In genomic region chr3L:819297-819886, dm6 we compare ENCODE assay signal across 1 fruit fly cellular context.
TF ChIP-seq lines count a peak whose summit lies in the region.

No protein-coding gene starts in this region.

TF ChIP-seq in whole organism, embryonic, 481 proteins besides CTCF, POLR2A, EP300 and RAD21 (continued from another document and continues in another):
- peak; percentile 63 for TF ChIP-seq CG10267 (tag; optimal IDR thresholded peaks at IDR 0.05; lab: Kevin White, UChicago)
- no peak for TF ChIP-seq CG16813 (GFP tag; IDR thresholded peaks at IDR 0.05; lab: Robert Waterston, UW; ENCODE audit: partially characterized antibody)
- peak; percentile 35; the same call in 1 of the 2 replicates for TF ChIP-seq crol (GFP tag; IDR thresholded peaks at IDR 0.05; lab: Robert Waterston, UW)
- TF ChIP-seq ham (GFP tag; IDR thresholded peaks at IDR 0.05; lab: Robert Waterston, UW) = peak; percentile 77
- TF ChIP-seq insv (GFP tag; optimal IDR thresholded peaks at IDR 0.05; lab: Kevin White, UChicago) = peak in 1 of 2 experiments; percentile 22
- TF ChIP-seq CG30431 (GFP tag; optimal IDR thresholded peaks at IDR 0.05; lab: Kevin White, UChicago) = peak; percentile 76
- no peak for TF ChIP-seq zf30C (GFP tag; optimal IDR thresholded peaks at IDR 0.05; lab: Kevin White, UChicago)
- TF ChIP-seq HLH54F (GFP tag; optimal IDR thresholded peaks at IDR 0.05; lab: Kevin White, UChicago) = peak; percentile 87
- peak; percentile 95 for TF ChIP-seq dysf (GFP tag; IDR thresholded peaks at IDR 0.05; lab: Robert Waterston, UW)
- peak; percentile 79 for TF ChIP-seq CG1233 (GFP tag; optimal IDR thresholded peaks at IDR 0.05; lab: Kevin White, UChicago)
- TF ChIP-seq CG6654 (GFP tag; optimal IDR thresholded peaks at IDR 0.05; lab: Kevin White, UChicago) = peak; percentile 48
- peak; percentile 81 for TF ChIP-seq jigr1 (GFP tag; IDR thresholded peaks at IDR 0.05; lab: Robert Waterston, UW)
- peak; percentile 71 for TF ChIP-seq CG3407 (GFP tag; optimal IDR thresholded peaks at IDR 0.05; lab: Kevin White, UChicago)
- TF ChIP-seq aop (GFP tag; IDR thresholded peaks at IDR 0.05; lab: Robert Waterston, UW) = peak; percentile 90
- TF ChIP-seq gsb (GFP tag; IDR thresholded peaks at IDR 0.05; lab: Robert Waterston, UW) = peak; percentile 89
- TF ChIP-seq Dad (GFP tag; optimal IDR thresholded peaks at IDR 0.05; lab: Kevin White, UChicago) = peak; percentile 84
- TF ChIP-seq Fer3 (tag; optimal IDR thresholded peaks at IDR 0.05; lab: Kevin White, UChicago) = peak; percentile 85
- TF ChIP-seq stc (GFP tag; IDR thresholded peaks at IDR 0.05; lab: Robert Waterston, UW) = peak; percentile 94
- TF ChIP-seq maf-S (GFP tag; optimal IDR thresholded peaks at IDR 0.05; lab: Kevin White, UChicago) = peak; percentile 83
- no peak for TF ChIP-seq ac (GFP tag; optimal IDR thresholded peaks at IDR 0.05; lab: Kevin White, UChicago)
- TF ChIP-seq CG15514 (GFP tag; optimal IDR thresholded peaks at IDR 0.05; lab: Kevin White, UChicago) = peak; percentile 67
- TF ChIP-seq Sox100B (GFP tag; optimal IDR thresholded peaks at IDR 0.05; lab: Kevin White, UChicago) = peak; percentile 75
- peak; percentile 72 for TF ChIP-seq odd (GFP tag; optimal IDR thresholded peaks at IDR 0.05; lab: Kevin White, UChicago)
- TF ChIP-seq CG6689 (GFP tag; IDR thresholded peaks at IDR 0.05; lab: Robert Waterston, UW) = peak; percentile 90
- TF ChIP-seq lab (GFP tag; optimal IDR thresholded peaks at IDR 0.05; lab: Kevin White, UChicago) = peak; percentile 94
- peak; percentile 84 for TF ChIP-seq CG9609 (GFP tag; optimal IDR thresholded peaks at IDR 0.05; lab: Kevin White, UChicago)
- peak; percentile 69; the same call in 2 of the 3 replicates for TF ChIP-seq z (GFP tag; IDR thresholded peaks at IDR 0.05; lab: Robert Waterston, UW)
- TF ChIP-seq run (tag; optimal IDR thresholded peaks at IDR 0.05; lab: Kevin White, UChicago) = peak; percentile 69
- peak; percentile 75 for TF ChIP-seq tio (GFP tag; optimal IDR thresholded peaks at IDR 0.05; lab: Kevin White, UChicago)
- no peak for TF ChIP-seq Lpt (GFP tag; optimal IDR thresholded peaks at IDR 0.05; lab: Kevin White, UChicago)
- TF ChIP-seq CG7372 (GFP tag; IDR thresholded peaks at IDR 0.05; lab: Robert Waterston, UW) = peak; percentile 92
- peak; percentile 79 for TF ChIP-seq CG18262 (tag; optimal IDR thresholded peaks at IDR 0.05; lab: Kevin White, UChicago)
- peak; percentile 90 for TF ChIP-seq CG2678 (tag; optimal IDR thresholded peaks at IDR 0.05; lab: Kevin White, UChicago)
- peak; percentile 90 for TF ChIP-seq her (GFP tag; optimal IDR thresholded peaks at IDR 0.05; lab: Kevin White, UChicago)
- peak; percentile 79 for TF ChIP-seq CG10209 (GFP tag; optimal IDR thresholded peaks at IDR 0.05; lab: Kevin White, UChicago)
- TF ChIP-seq Mad (GFP tag; optimal IDR thresholded peaks at IDR 0.05; lab: Kevin White, UChicago) = peak; percentile 76
- peak; percentile 69 for TF ChIP-seq da (GFP tag; optimal IDR thresholded peaks at IDR 0.05; lab: Kevin White, UChicago)
- TF ChIP-seq CG31388 (GFP tag; optimal IDR thresholded peaks at IDR 0.05; lab: Kevin White, UChicago) = peak; percentile 47
- peak in 1 of 2 experiments; percentile 90 for TF ChIP-seq bsh (GFP tag; optimal IDR thresholded peaks at IDR 0.05; lab: Kevin White, UChicago)
- TF ChIP-seq gem (tag; optimal IDR thresholded peaks at IDR 0.05; lab: Kevin White, UChicago) = peak; percentile 88
- TF ChIP-seq CG5953 (GFP tag; IDR thresholded peaks at IDR 0.05; lab: Robert Waterston, UW) = peak; percentile 95
- TF ChIP-seq CG5245 (GFP tag; optimal IDR thresholded peaks at IDR 0.05; lab: Kevin White, UChicago) = peak; percentile 88
- no peak for TF ChIP-seq Stat92E (GFP tag; optimal IDR thresholded peaks at IDR 0.05; lab: Kevin White, UChicago)
- TF ChIP-seq Optix (GFP tag; IDR thresholded peaks at IDR 0.05; lab: Robert Waterston, UW) = peak; percentile 96
- peak; percentile 61 for TF ChIP-seq CG16815 (GFP tag; optimal IDR thresholded peaks at IDR 0.05; lab: Kevin White, UChicago)
- TF ChIP-seq CG10431 (GFP tag; optimal IDR thresholded peaks at IDR 0.05; lab: Kevin White, UChicago) = peak; percentile 16
- TF ChIP-seq Atf-2 (GFP tag; optimal IDR thresholded peaks at IDR 0.05; lab: Kevin White, UChicago) = peak; percentile 85
- peak; percentile 41 for TF ChIP-seq CG8290 (GFP tag; optimal IDR thresholded peaks at IDR 0.05; lab: Kevin White, UChicago)
- peak in 1 of 2 experiments; percentile 97 for TF ChIP-seq CG8290 (tag; optimal IDR thresholded peaks at IDR 0.05; lab: Kevin White, UChicago)
- TF ChIP-seq gro (GFP tag; optimal IDR thresholded peaks at IDR 0.05; lab: Kevin White, UChicago) = peak; percentile 93
- TF ChIP-seq en (GFP tag; optimal IDR thresholded peaks at IDR 0.05; lab: Kevin White, UChicago) = peak; percentile 85
- TF ChIP-seq Tbp (GFP tag; optimal IDR thresholded peaks at IDR 0.05; lab: Kevin White, UChicago) = no peak
- peak; percentile 57 for TF ChIP-seq CG17802 (tag; optimal IDR thresholded peaks at IDR 0.05; lab: Kevin White, UChicago)
- TF ChIP-seq CG10274 (GFP tag; optimal IDR thresholded peaks at IDR 0.05; lab: Kevin White, UChicago) = peak; percentile 68
- TF ChIP-seq CG7556 (GFP tag; optimal IDR thresholded peaks at IDR 0.05; lab: Kevin White, UChicago) = peak; percentile 76
- peak; percentile 81 for TF ChIP-seq Dip3 (GFP tag; optimal IDR thresholded peaks at IDR 0.05; lab: Kevin White, UChicago)
- peak; percentile 66 for TF ChIP-seq CG3163 (GFP tag; optimal IDR thresholded peaks at IDR 0.05; lab: Kevin White, UChicago)
- TF ChIP-seq Med (GFP tag; lab: Kevin White, UChicago) = peak; percentile 99
- TF ChIP-seq cwo (GFP tag; optimal IDR thresholded peaks at IDR 0.05; lab: Kevin White, UChicago) = peak; percentile 84
- peak; percentile 86 for TF ChIP-seq NfI (GFP tag; optimal IDR thresholded peaks at IDR 0.05; lab: Kevin White, UChicago)
- peak; percentile 86 for TF ChIP-seq bab2 (GFP tag; optimal IDR thresholded peaks at IDR 0.05; lab: Kevin White, UChicago)
- TF ChIP-seq schlank (tag; optimal IDR thresholded peaks at IDR 0.05; lab: Kevin White, UChicago) = peak; percentile 73
- TF ChIP-seq onecut (GFP tag; IDR thresholded peaks at IDR 0.05; lab: Robert Waterston, UW) = peak; percentile 87
- TF ChIP-seq sqz (GFP tag; optimal IDR thresholded peaks at IDR 0.05; lab: Kevin White, UChicago) = peak; percentile 98
- peak; percentile 81 for TF ChIP-seq pho (GFP tag; optimal IDR thresholded peaks at IDR 0.05; lab: Kevin White, UChicago)
- no peak; the same call in 1 of the 2 replicates for TF ChIP-seq CG13287 (GFP tag; IDR thresholded peaks at IDR 0.05; lab: Robert Waterston, UW; ENCODE audit: partially characterized antibody)
- peak; percentile 79 for TF ChIP-seq CG1529 (GFP tag; optimal IDR thresholded peaks at IDR 0.05; lab: Kevin White, UChicago)
- TF ChIP-seq CG4730 (GFP tag; IDR thresholded peaks at IDR 0.05; lab: Robert Waterston, UW) = peak; percentile 91
- TF ChIP-seq CG10147 (GFP tag; optimal IDR thresholded peaks at IDR 0.05; lab: Kevin White, UChicago) = peak; percentile 69
- peak; percentile 88 for TF ChIP-seq CG11695 (GFP tag; IDR thresholded peaks at IDR 0.05; lab: Robert Waterston, UW)
- peak; percentile 93 for TF ChIP-seq NFAT (GFP tag; IDR thresholded peaks at IDR 0.05; lab: Robert Waterston, UW)
- no peak for TF ChIP-seq YL-1 (GFP tag; optimal IDR thresholded peaks at IDR 0.05; lab: Kevin White, UChicago)
- TF ChIP-seq CG15696 (tag; optimal IDR thresholded peaks at IDR 0.05; lab: Kevin White, UChicago) = peak; percentile 27
- TF ChIP-seq CG12659 (GFP tag; optimal IDR thresholded peaks at IDR 0.05; lab: Kevin White, UChicago) = peak; percentile 84
- peak; percentile 54 for TF ChIP-seq Ets97D (GFP tag; optimal IDR thresholded peaks at IDR 0.05; lab: Kevin White, UChicago)
- TF ChIP-seq CG1024 (GFP tag; IDR thresholded peaks at IDR 0.05; lab: Robert Waterston, UW) = peak; percentile 87
- TF ChIP-seq nerfin-1 (tag; optimal IDR thresholded peaks at IDR 0.05; lab: Kevin White, UChicago) = peak; percentile 71
- TF ChIP-seq D19A (tag; optimal IDR thresholded peaks at IDR 0.05; lab: Kevin White, UChicago) = peak; percentile 74
- peak; percentile 89 for TF ChIP-seq bowl (GFP tag; IDR thresholded peaks at IDR 0.05; lab: Robert Waterston, UW)
- peak; percentile 80 for TF ChIP-seq Mes4 (GFP tag; optimal IDR thresholded peaks at IDR 0.05; lab: Kevin White, UChicago)
- peak; percentile 82 for TF ChIP-seq dati (GFP tag; IDR thresholded peaks at IDR 0.05; lab: Robert Waterston, UW)
- peak; percentile 70 for TF ChIP-seq sug (tag; optimal IDR thresholded peaks at IDR 0.05; lab: Kevin White, UChicago)
- peak; percentile 52 for TF ChIP-seq Nf-YC (tag; optimal IDR thresholded peaks at IDR 0.05; lab: Kevin White, UChicago)
- TF ChIP-seq CG17328 (GFP tag; IDR thresholded peaks at IDR 0.05; lab: Robert Waterston, UW) = peak; percentile 97
- no peak for TF ChIP-seq nerfin-2 (GFP tag; IDR thresholded peaks at IDR 0.05; lab: Robert Waterston, UW; ENCODE audit: partially characterized antibody)
- peak; percentile 79 for TF ChIP-seq Doc2 (GFP tag; IDR thresholded peaks at IDR 0.05; lab: Robert Waterston, UW)
- TF ChIP-seq CG4404 (GFP tag; IDR thresholded peaks at IDR 0.05; lab: Robert Waterston, UW) = peak; percentile 66
- peak; percentile 80 for TF ChIP-seq CG9215 (GFP tag; IDR thresholded peaks at IDR 0.05; lab: Robert Waterston, UW)
- peak; percentile 81 for TF ChIP-seq CG2712 (tag; optimal IDR thresholded peaks at IDR 0.05; lab: Kevin White, UChicago)
- no peak for TF ChIP-seq cg (GFP tag; optimal IDR thresholded peaks at IDR 0.05; lab: Kevin White, UChicago)
- TF ChIP-seq gcm (GFP tag; optimal IDR thresholded peaks at IDR 0.05; lab: Kevin White, UChicago) = peak; percentile 68
- peak; percentile 71 for TF ChIP-seq ro (GFP tag; IDR thresholded peaks at IDR 0.05; lab: Robert Waterston, UW)
- TF ChIP-seq gce (GFP tag; IDR thresholded peaks at IDR 0.05; lab: Robert Waterston, UW) = peak; percentile 95
- peak; percentile 74 for TF ChIP-seq CG6765 (GFP tag; optimal IDR thresholded peaks at IDR 0.05; lab: Kevin White, UChicago)
- TF ChIP-seq CG11247 (GFP tag; IDR thresholded peaks at IDR 0.05; lab: Robert Waterston, UW) = peak; percentile 91
- peak; percentile 79 for TF ChIP-seq CG7357 (GFP tag; IDR thresholded peaks at IDR 0.05; lab: Robert Waterston, UW)
- TF ChIP-seq CG12071 (GFP tag; optimal IDR thresholded peaks at IDR 0.05; lab: Kevin White, UChicago) = peak; percentile 92
- TF ChIP-seq CG1603 (tag; optimal IDR thresholded peaks at IDR 0.05; lab: Kevin White, UChicago) = peak; percentile 93
- TF ChIP-seq fu2 (GFP tag; optimal IDR thresholded peaks at IDR 0.05; lab: Kevin White, UChicago) = peak; percentile 65
- peak; percentile 77 for TF ChIP-seq HmgZ (tag; optimal IDR thresholded peaks at IDR 0.05; lab: Kevin White, UChicago)
- no peak for TF ChIP-seq Hr39 (optimal IDR thresholded peaks at IDR 0.05; lab: Kevin White, UChicago)
- peak; percentile 88 for TF ChIP-seq CG2889 (GFP tag; IDR thresholded peaks at IDR 0.05; lab: Robert Waterston, UW)
- TF ChIP-seq usp (GFP tag; optimal IDR thresholded peaks at IDR 0.05; lab: Kevin White, UChicago) = no peak
- TF ChIP-seq CG18476 (GFP tag; optimal IDR thresholded peaks at IDR 0.05; lab: Kevin White, UChicago) = peak; percentile 76
- no peak for TF ChIP-seq amos (GFP tag; IDR thresholded peaks at IDR 0.05; lab: Robert Waterston, UW; ENCODE audit: partially characterized antibody)
- TF ChIP-seq CG2199 (GFP tag; IDR thresholded peaks at IDR 0.05; lab: Robert Waterston, UW) = peak; percentile 94
- TF ChIP-seq Spps (tag; optimal IDR thresholded peaks at IDR 0.05; lab: Kevin White, UChicago) = peak; percentile 45
- peak; percentile 84 for TF ChIP-seq Asciz (GFP tag; optimal IDR thresholded peaks at IDR 0.05; lab: Kevin White, UChicago)
- TF ChIP-seq Awh (GFP tag; IDR thresholded peaks at IDR 0.05; lab: Robert Waterston, UW) = peak; percentile 94
- TF ChIP-seq CG10565 (GFP tag; optimal IDR thresholded peaks at IDR 0.05; lab: Kevin White, UChicago) = no peak
- TF ChIP-seq B-H1 (GFP tag; IDR thresholded peaks at IDR 0.05; lab: Robert Waterston, UW) = peak; percentile 92
- TF ChIP-seq CG9797 (GFP tag; optimal IDR thresholded peaks at IDR 0.05; lab: Kevin White, UChicago) = no peak
- peak; percentile 51 for TF ChIP-seq D19B (GFP tag; optimal IDR thresholded peaks at IDR 0.05; lab: Kevin White, UChicago)
- TF ChIP-seq zfh1 (GFP tag; IDR thresholded peaks at IDR 0.05; lab: Robert Waterston, UW) = peak; percentile 94
- no peak for TF ChIP-seq Bgb (GFP tag; IDR thresholded peaks at IDR 0.05; lab: Robert Waterston, UW; ENCODE audit: partially characterized antibody)
- peak; percentile 67 for TF ChIP-seq Bteb2 (GFP tag; optimal IDR thresholded peaks at IDR 0.05; lab: Kevin White, UChicago)
- peak; percentile 80 for TF ChIP-seq CG18764 (GFP tag; optimal IDR thresholded peaks at IDR 0.05; lab: Kevin White, UChicago)
- TF ChIP-seq CG11456 (GFP tag; IDR thresholded peaks at IDR 0.05; lab: Robert Waterston, UW) = peak; percentile 94
- peak; percentile 19 for TF ChIP-seq CG30020 (tag; optimal IDR thresholded peaks at IDR 0.05; lab: Kevin White, UChicago)
- TF ChIP-seq crc (GFP tag; optimal IDR thresholded peaks at IDR 0.05; lab: Kevin White, UChicago) = peak; percentile 78
- no peak for TF ChIP-seq HLHmδ (GFP tag; optimal IDR thresholded peaks at IDR 0.05; lab: Kevin White, UChicago)
- TF ChIP-seq CG17361 (GFP tag; IDR thresholded peaks at IDR 0.05; lab: Robert Waterston, UW) = peak; percentile 73
- TF ChIP-seq CG32772 (GFP tag; IDR thresholded peaks at IDR 0.05; lab: Robert Waterston, UW) = peak; percentile 95
- TF ChIP-seq trem (tag; optimal IDR thresholded peaks at IDR 0.05; lab: Kevin White, UChicago) = peak; percentile 16
- TF ChIP-seq mam (GFP tag; optimal IDR thresholded peaks at IDR 0.05; lab: Kevin White, UChicago) = peak; percentile 86
- peak; percentile 53; the same call in 1 of the 2 replicates for TF ChIP-seq dan (GFP tag; IDR thresholded peaks at IDR 0.05; lab: Robert Waterston, UW)
- TF ChIP-seq Aef1 (GFP tag; IDR thresholded peaks at IDR 0.05; lab: Robert Waterston, UW) = peak; percentile 92
- TF ChIP-seq CG14965 (GFP tag; optimal IDR thresholded peaks at IDR 0.05; lab: Kevin White, UChicago; ENCODE audit: borderline replicate concordance) = peak; percentile 58
- TF ChIP-seq disco-r (GFP tag; optimal IDR thresholded peaks at IDR 0.05; lab: Kevin White, UChicago) = peak; percentile 82
- TF ChIP-seq bcd (GFP tag; optimal IDR thresholded peaks at IDR 0.05; lab: Kevin White, UChicago) = peak; percentile 86
- TF ChIP-seq CG12219 (GFP tag; optimal IDR thresholded peaks at IDR 0.05; lab: Kevin White, UChicago) = peak; percentile 91
- TF ChIP-seq CG4707 (GFP tag; optimal IDR thresholded peaks at IDR 0.05; lab: Kevin White, UChicago) = peak; percentile 78
